Worm (Caenorhabditis elegans) whole organism, L4 larva: ENCODE data around the gene nhr-286.

Source experiments
- aha-1 ChIP-seq: fragments of 150-350 bp; peaks from one replicate; lab custom pipeline; 2014; ENCODE audit warnings: missing biosample characterization, missing genetic modification characterization
- attf-4 ChIP-seq: sonication (generic microtip); optimal IDR thresholded peaks from 3 replicates; lab custom pipeline; 2017; ENCODE audit warnings: missing biosample characterization, missing genetic modification characterization
- ceh-28 ChIP-seq: fragments of 150-350 bp; optimal IDR thresholded peaks from 2 replicates; lab custom pipeline; 2014; ENCODE audit warnings: missing biosample characterization, missing genetic modification reagents, missing genetic modification characterization
- ceh-44 ChIP-seq: fragments of 200-800 bp; sonication (Bioruptor generic); IDR thresholded peaks from 2 replicates; pipeline ENCODE4 v1.3.6; 2022; ENCODE audit warnings: missing genetic modification reagents, missing genetic modification characterization, missing compliant biosample characterization
- ceh-82 ChIP-seq: sonication (generic microtip); optimal IDR thresholded peaks from 2 replicates; lab custom pipeline; 2017; ENCODE audit warnings: missing biosample characterization, missing genetic modification characterization
- cey-2 ChIP-seq: sonication (generic microtip); optimal IDR thresholded peaks from 3 replicates; lab custom pipeline; 2017; ENCODE audit warnings: missing genetic modification characterization, mild to moderate bottlenecking, missing compliant biosample characterization, antibody characterized with exemption, borderline replicate concordance; ENCODE audit not compliant: insufficient read depth
- dmd-6 ChIP-seq: fragments of 200-800 bp; sonication (Bioruptor generic); IDR thresholded peaks from 2 replicates; pipeline ENCODE4 v1.3.6; 2022; ENCODE audit warnings: missing genetic modification reagents, missing genetic modification characterization, missing compliant biosample characterization
- dmd-8 ChIP-seq: fragments of 200-800 bp; sonication (Bioruptor generic); IDR thresholded peaks from 2 replicates; pipeline ENCODE4 v1.3.6; 2022; ENCODE audit warnings: missing genetic modification characterization, missing compliant biosample characterization
- duxl-1 ChIP-seq: sonication (generic microtip); optimal IDR thresholded peaks from 2 replicates; lab custom pipeline; 2016; ENCODE audit warnings: mild to moderate bottlenecking, missing genetic modification characterization, moderate library complexity, missing compliant biosample characterization; ENCODE audit not compliant: poor library complexity
- dve-1 ChIP-seq: sonication (generic microtip); optimal IDR thresholded peaks from 2 replicates; lab custom pipeline; 2017; ENCODE audit warnings: antibody characterized with exemption, mild to moderate bottlenecking, missing genetic modification characterization, missing compliant biosample characterization; ENCODE audit not compliant: insufficient read depth
- fos-1 ChIP-seq: fragments of 150-350 bp; optimal IDR thresholded peaks from 2 replicates; lab custom pipeline; 2014; ENCODE audit warnings: missing biosample characterization, missing genetic modification characterization
- hmg-1.1 ChIP-seq: fragments of 200-800 bp; sonication (Bioruptor generic); IDR thresholded peaks from 2 replicates; pipeline ENCODE4 v1.3.6; 2022; ENCODE audit warnings: missing genetic modification reagents, missing genetic modification characterization, missing compliant biosample characterization
- jun-1 ChIP-seq: fragments of 150-350 bp; optimal IDR thresholded peaks from 2 replicates; lab custom pipeline; 2014; ENCODE audit warnings: missing biosample characterization, missing genetic modification reagents, missing genetic modification characterization
- lin-29 ChIP-seq: fragments of 200-800 bp; sonication (Bioruptor generic); IDR thresholded peaks from 2 replicates; pipeline ENCODE4 v1.3.6; 2022; ENCODE audit warnings: missing genetic modification reagents, missing genetic modification characterization, missing compliant biosample characterization
- mep-1 ChIP-seq: fragments of 150-350 bp; sonication (generic microtip); optimal IDR thresholded peaks from 3 replicates; lab custom pipeline; 2014; ENCODE audit warnings: missing biosample characterization, missing genetic modification characterization
- mes-2 ChIP-seq: sonication (generic microtip); optimal IDR thresholded peaks from 2 replicates; lab custom pipeline; 2016; ENCODE audit warnings: missing genotype, mild to moderate bottlenecking, missing genetic modification characterization, missing compliant biosample characterization; ENCODE audit not compliant: poor library complexity, severe bottlenecking
- nhr-11 ChIP-seq: fragments of 150-350 bp; optimal IDR thresholded peaks from 2 replicates; lab custom pipeline; 2014; ENCODE audit warnings: missing biosample characterization, missing genetic modification characterization
- nhr-28 ChIP-seq: fragments of 150-350 bp; optimal IDR thresholded peaks from 2 replicates; lab custom pipeline; 2014; ENCODE audit warnings: missing biosample characterization, missing genetic modification characterization
- nhr-41 ChIP-seq: fragments of 200-800 bp; sonication (Bioruptor generic); IDR thresholded peaks from 2 replicates; pipeline ENCODE4 v1.3.6; 2022; ENCODE audit warnings: missing genetic modification reagents, missing genetic modification characterization, missing compliant biosample characterization
- nhr-42 ChIP-seq: fragments of 200-800 bp; sonication (Bioruptor generic); IDR thresholded peaks from 2 replicates; pipeline ENCODE4 v1.3.6; 2022; ENCODE audit warnings: missing genetic modification characterization, missing compliant biosample characterization
- nhr-76 ChIP-seq: fragments of 150-350 bp; optimal IDR thresholded peaks from 2 replicates; lab custom pipeline; 2014; ENCODE audit warnings: missing biosample characterization, missing genetic modification characterization
- saeg-2 ChIP-seq: fragments of 200-800 bp; sonication (Bioruptor generic); IDR thresholded peaks from 2 replicates; pipeline ENCODE4 v1.3.6; 2022; ENCODE audit warnings: missing genetic modification reagents, missing genetic modification characterization, missing compliant biosample characterization
- set-16 ChIP-seq: fragments of 200-800 bp; sonication (Bioruptor generic); IDR thresholded peaks from 2 replicates; pipeline ENCODE4 v1.3.6; 2022; ENCODE audit warnings: missing genetic modification reagents, missing genetic modification characterization, missing compliant biosample characterization
- spr-1 ChIP-seq: sonication (generic microtip); optimal IDR thresholded peaks from 2 replicates; lab custom pipeline; 2016; ENCODE audit warnings: mild to moderate bottlenecking, missing genetic modification characterization, missing compliant biosample characterization
- tra-1 ChIP-seq: fragments of 200-800 bp; sonication (Bioruptor generic); IDR thresholded peaks from 2 replicates; pipeline ENCODE4 v1.3.6; 2022; ENCODE audit warnings: missing genetic modification reagents, missing genetic modification characterization, missing compliant biosample characterization
- unc-62 ChIP-seq, 3 experiments: fragments of 150-350 bp in 1 of 3; sonication (generic microtip); optimal IDR thresholded peaks in 2 of 3; peaks in 1 of 3; 1 replicate in 1 of 3; 2 replicates in 2 of 3; lab custom pipeline; 2014 to 2017; ENCODE audit warnings: missing biosample characterization in 3 of 3, missing genetic modification characterization in 3 of 3, missing genetic modification reagents in 3 of 3, missing genotype in 1 of 3
- zag-1 ChIP-seq: fragments of 150-350 bp; optimal IDR thresholded peaks from 2 replicates; lab custom pipeline; 2014; ENCODE audit warnings: missing biosample characterization, missing genetic modification characterization
- zfp-2 ChIP-seq: sonication (generic microtip); optimal IDR thresholded peaks from 2 replicates; lab custom pipeline; 2016; ENCODE audit warnings: mild to moderate bottlenecking, missing genetic modification characterization, missing compliant biosample characterization

The nhr-286 gene

ce11 chrV:7132248-7132647 is 40.8 kb upstream of the nhr-286 start, which contains the start of gene sre-10:
sre-10 (plus strand) TSS chrV:7132548.
- TF ChIP-seq nhr-41 (GFP tag; lab: Robert Waterston, UW) (no peak), aha-1 (tag; lab: Kevin White, UChicago) (no peak), zfp-2 (tag; lab: Kevin White, UChicago) (no peak), spr-1 (tag; lab: Kevin White, UChicago) (no peak), cey-2 (tag; lab: Kevin White, UChicago) (no peak), zag-1 (tag; lab: Kevin White, UChicago) (no peak), tra-1 (GFP tag; lab: Robert Waterston, UW) (no peak), ceh-82 (tag; lab: Kevin White, UChicago) (no peak), attf-4 (no peak)

- TF ChIP-seq set-16 (GFP tag; lab: Robert Waterston, UW) (no peak), ceh-44 (GFP tag; lab: Robert Waterston, UW) (no peak), unc-62 (GFP tag; optimal IDR thresholded peaks at IDR 0.05 in 1 of 2; lab: Kevin White, UChicago) (no peak), unc-62 (tag; optimal IDR thresholded peaks at IDR 0.05; lab: Kevin White, UChicago) (no peak), lin-29 (GFP tag; lab: Robert Waterston, UW) (no peak), jun-1 (tag; lab: Kevin White, UChicago) (no peak), dmd-6 (GFP tag; lab: Robert Waterston, UW) (no peak)
- TF ChIP-seq, all 104 proteins: peak for 0
Measured at ce11 chrV:7130974-7131373, 39.6 kb upstream of the nhr-286 start, which contains the start of gene srx-36. srx-36 (minus strand) TSS chrV:7131074.

ce11 chrV:7129460-7129859 is 38.0 kb upstream of the nhr-286 start, which contains the start of gene T01C4.8:
T01C4.8 (minus strand) TSS chrV:7129560.
- TF ChIP-seq dmd-6 (GFP tag; lab: Robert Waterston, UW) (no peak), set-16 (GFP tag; lab: Robert Waterston, UW) (no peak), dmd-8 (GFP tag; lab: Robert Waterston, UW) (no peak), mep-1 (tag; lab: Kevin White, UChicago) (no peak)

ce11 chrV:7123979-7124378 is 32.6 kb upstream of the nhr-286 start:
- TF ChIP-seq lin-29 (GFP tag; lab: Robert Waterston, UW) (no peak), unc-62 (GFP tag; optimal IDR thresholded peaks at IDR 0.05 in 1 of 2; lab: Kevin White, UChicago) (peak in 1 of 2 experiments; percentile 96), unc-62 (tag; optimal IDR thresholded peaks at IDR 0.05; lab: Kevin White, UChicago) (no peak)

- TF ChIP-seq nhr-11 (tag; lab: Kevin White, UChicago), result no peak
- peak; percentile 91 for TF ChIP-seq aha-1 (tag; lab: Kevin White, UChicago)
- TF ChIP-seq unc-62 (GFP tag; optimal IDR thresholded peaks at IDR 0.05 in 1 of 2; lab: Kevin White, UChicago), result peak in 1 of 2 experiments; percentile 67
- TF ChIP-seq unc-62 (tag; optimal IDR thresholded peaks at IDR 0.05; lab: Kevin White, UChicago), result no peak
Measured at ce11 chrV:7123188-7123708, 31.8 kb upstream of the nhr-286 start, which contains the start of gene lmd-5. lmd-5 (plus strand) TSS chrV:7123658.

- TF ChIP-seq mes-2 (tag; lab: Kevin White, UChicago) (no peak), ceh-28 (tag; lab: Kevin White, UChicago) (no peak), nhr-28 (no peak), saeg-2 (no peak), fos-1 (tag; lab: Kevin White, UChicago) (no peak), dve-1 (tag; lab: Kevin White, UChicago) (no peak), set-16 (GFP tag; lab: Robert Waterston, UW) (no peak), hmg-1.1 (GFP tag; lab: Robert Waterston, UW) (no peak), dmd-6 (GFP tag; lab: Robert Waterston, UW) (no peak), duxl-1 (tag; lab: Kevin White, UChicago) (no peak), nhr-76 (no peak), nhr-42 (GFP tag; lab: Robert Waterston, UW) (no peak), dmd-8 (GFP tag; lab: Robert Waterston, UW) (no peak)
Measured at ce11 chrV:7120168-7120567, 28.8 kb upstream of the nhr-286 start, which contains the start of gene srx-34. srx-34 (minus strand) TSS chrV:7120268.
